Worm (Caenorhabditis elegans): Measurements from ENCODE around the gene T01B6.1.

ce11 chrX:2302782-2303181, 32.7 kb upstream of the T01B6.1 start, which contains the start of gene hum-6:
- no peak for TF ChIP-seq nfyb-1 (GFP tag; IDR thresholded peaks at IDR 0.05)
- no peak for TF ChIP-seq nfya-1 (tag; optimal IDR thresholded peaks at IDR 0.05; ENCODE audit: borderline replicate concordance, insufficient read depth)
- no peak for TF ChIP-seq nhr-27 (tag; optimal IDR thresholded peaks at IDR 0.05)
- TF ChIP-seq aptf-3 (GFP tag; IDR thresholded peaks at IDR 0.05) = no peak
- TF ChIP-seq T07F8.4 (tag; optimal IDR thresholded peaks at IDR 0.05) = no peak
